Fruit fly (Drosophila melanogaster): ENCODE results near the gene CG17036.

CG17036 gene

DNA sequence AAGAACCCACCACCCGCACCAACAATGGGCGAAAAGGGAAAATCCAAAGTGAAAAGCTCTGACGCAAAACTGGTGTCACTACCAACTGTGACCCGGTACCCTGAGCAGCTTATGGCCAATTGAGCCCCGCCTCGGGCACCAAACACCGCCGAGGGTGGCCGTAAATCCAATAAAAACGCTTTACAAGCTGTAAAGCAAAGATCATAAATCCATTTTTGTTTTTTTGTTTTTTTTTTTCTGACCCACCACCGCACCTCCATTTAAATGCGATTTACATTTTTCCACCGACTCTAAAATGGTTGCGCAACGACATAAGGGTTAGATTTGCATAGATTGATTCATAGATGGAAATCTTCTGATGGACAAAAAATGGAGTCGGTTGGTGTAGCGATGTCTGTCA, 26.2 kb downstream of the CG17036 start:
- TF ChIP-seq Ets98B (GFP tag; IDR thresholded peaks at IDR 0.05) (no peak), CG32121 (GFP tag; IDR thresholded peaks at IDR 0.05) (no peak), CG8301 (tag; optimal IDR thresholded peaks at IDR 0.05) (no peak), CG13204 (GFP tag; optimal IDR thresholded peaks at IDR 0.05) (no peak), Pif1B (GFP tag; optimal IDR thresholded peaks at IDR 0.05) (no peak), CG34367 (tag; optimal IDR thresholded peaks at IDR 0.05) (no peak), CG15710 (tag; optimal IDR thresholded peaks at IDR 0.05) (no peak), CG14655 (GFP tag; optimal IDR thresholded peaks at IDR 0.05) (no peak), CG10348 (GFP tag; IDR thresholded peaks at IDR 0.05) (no peak), Snoo (tag; optimal IDR thresholded peaks at IDR 0.05) (no peak), CG8159 (tag; optimal IDR thresholded peaks at IDR 0.05) (no peak), CG12605 (GFP tag; IDR thresholded peaks at IDR 0.05) (no peak), rn (GFP tag; IDR thresholded peaks at IDR 0.05) (no peak), fd96Ca (GFP tag; IDR thresholded peaks at IDR 0.05) (no peak)

dm6 chr2L:12672296-12672695, 28.2 kb downstream of the CG17036 start:
- TF ChIP-seq Pif1B (GFP tag; optimal IDR thresholded peaks at IDR 0.05) (no peak), Snoo (tag; optimal IDR thresholded peaks at IDR 0.05) (no peak), CG14655 (GFP tag; optimal IDR thresholded peaks at IDR 0.05) (no peak), rn (GFP tag; IDR thresholded peaks at IDR 0.05) (no peak), CG8159 (tag; optimal IDR thresholded peaks at IDR 0.05) (no peak), CG10348 (GFP tag; IDR thresholded peaks at IDR 0.05) (no peak), CG13204 (GFP tag; optimal IDR thresholded peaks at IDR 0.05) (no peak), CG9948 (tag; optimal IDR thresholded peaks at IDR 0.05) (no peak)

DNA sequence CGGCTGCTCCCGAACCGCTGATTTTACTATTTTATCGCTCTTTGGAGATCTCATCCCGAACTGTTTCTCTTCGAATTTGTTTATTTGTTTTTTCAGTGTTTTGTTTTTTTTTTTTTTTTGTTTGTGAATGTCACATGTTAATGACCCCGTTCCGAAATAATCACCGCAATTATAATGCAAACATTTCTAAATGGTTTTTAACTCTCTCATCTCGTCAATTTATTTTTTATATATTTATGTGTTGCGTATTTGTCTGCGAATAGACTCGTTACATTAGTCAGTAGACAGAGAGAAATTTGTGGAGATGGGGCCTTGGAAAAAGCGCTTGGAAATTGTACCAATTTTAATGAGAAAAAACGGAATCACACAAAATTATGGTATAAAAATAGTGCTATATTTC, 30.9 kb downstream of the CG17036 start, which contains the start of gene Nepl7:
Gene Nepl7 (minus strand): TSS at position 101 of the 400 bp plus-strand sequence.
- TF ChIP-seq fd96Ca (GFP tag; IDR thresholded peaks at IDR 0.05) (no peak), CG8301 (tag; optimal IDR thresholded peaks at IDR 0.05) (no peak), CG15710 (tag; optimal IDR thresholded peaks at IDR 0.05) (no peak), CG9948 (tag; optimal IDR thresholded peaks at IDR 0.05) (no peak), CG14655 (GFP tag; optimal IDR thresholded peaks at IDR 0.05) (no peak)

DNA sequence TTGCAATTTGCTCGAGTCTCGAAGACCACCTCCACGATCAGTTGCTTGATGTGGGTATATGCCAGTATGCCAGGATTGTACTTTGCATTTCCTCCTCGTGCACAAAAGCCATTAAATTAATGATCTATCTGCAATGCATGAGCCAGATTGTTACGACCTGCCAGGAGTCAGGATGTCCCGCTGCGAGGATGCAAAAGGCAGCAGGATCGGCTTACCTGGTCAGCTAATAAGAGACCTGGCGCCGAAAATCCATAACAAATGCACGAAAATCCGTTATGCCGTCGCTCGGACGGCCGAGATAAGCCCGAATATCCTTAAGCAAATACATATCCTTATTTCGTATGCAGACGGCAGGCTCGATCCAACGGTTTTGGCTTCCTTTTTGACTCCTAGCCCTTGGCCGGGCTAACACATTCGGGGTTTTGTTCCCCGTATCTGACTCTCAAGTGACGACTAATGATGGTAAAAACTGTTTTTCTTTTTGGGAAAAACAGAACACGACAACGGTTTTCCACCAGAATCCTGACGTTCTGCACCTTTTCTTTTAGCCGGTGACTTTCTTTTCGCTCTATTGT, 34.5 kb downstream of the CG17036 start:
- TF ChIP-seq CG4496 (GFP tag; IDR thresholded peaks at IDR 0.05) (no peak), CG13204 (GFP tag; optimal IDR thresholded peaks at IDR 0.05) (no peak), EcR (GFP tag; optimal IDR thresholded peaks at IDR 0.05) (no peak), CG32121 (GFP tag; IDR thresholded peaks at IDR 0.05) (no peak), fd96Ca (GFP tag; IDR thresholded peaks at IDR 0.05) (no peak), CG8159 (tag; optimal IDR thresholded peaks at IDR 0.05) (no peak), CG9948 (tag; optimal IDR thresholded peaks at IDR 0.05) (no peak), Snoo (tag; optimal IDR thresholded peaks at IDR 0.05) (no peak), Pif1A (GFP tag; optimal IDR thresholded peaks at IDR 0.05) (no peak), Ets98B (GFP tag; IDR thresholded peaks at IDR 0.05) (no peak), D1 (tag; optimal IDR thresholded peaks at IDR 0.05) (no peak), Pif1B (GFP tag; optimal IDR thresholded peaks at IDR 0.05) (no peak), CG14655 (GFP tag; optimal IDR thresholded peaks at IDR 0.05) (no peak), CG8301 (tag; optimal IDR thresholded peaks at IDR 0.05) (no peak)

DNA sequence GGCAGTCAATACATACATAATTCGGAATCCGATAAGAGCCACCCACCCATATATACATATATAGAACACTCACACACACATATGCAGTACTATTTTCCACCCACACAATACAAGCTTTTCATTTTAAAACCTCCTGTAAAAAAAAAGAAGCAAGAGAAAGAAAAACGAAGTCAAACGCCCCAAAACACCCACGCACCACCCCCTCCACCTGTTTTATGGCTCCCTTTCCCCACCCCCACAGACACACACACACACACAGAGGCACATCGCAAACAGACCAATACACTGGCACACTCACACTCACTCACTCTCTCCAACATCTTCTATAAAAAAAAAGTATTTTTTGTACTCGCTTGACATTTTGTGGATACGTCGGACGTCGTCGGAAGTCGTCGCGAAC, 43.2 kb downstream of the CG17036 start:
- TF ChIP-seq CG34367 (tag; optimal IDR thresholded peaks at IDR 0.05) (no peak), CG9948 (tag; optimal IDR thresholded peaks at IDR 0.05) (no peak), D1 (tag; optimal IDR thresholded peaks at IDR 0.05) (no peak)

DNA sequence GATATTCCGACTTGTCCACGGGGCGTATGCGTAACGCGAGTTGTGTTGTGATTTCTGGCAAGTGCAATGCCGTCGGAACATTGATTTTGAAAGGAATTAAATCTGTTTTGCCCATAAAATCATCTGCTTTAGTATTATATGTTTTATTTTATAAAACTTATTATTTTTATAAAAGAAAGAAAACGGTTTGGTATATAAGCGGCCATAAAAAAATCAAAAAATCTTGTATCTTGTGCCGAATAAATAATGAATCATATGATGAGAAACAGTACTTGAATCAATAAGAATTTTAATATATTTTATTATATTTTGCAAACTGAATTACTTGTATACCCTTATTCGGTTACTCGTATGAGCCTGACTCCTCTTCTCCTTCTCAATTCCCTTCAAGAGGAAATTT, 43.7 kb downstream of the CG17036 start, which contains the start of gene pdm2:
Gene pdm2 (plus strand): TSS at position 301 of the 400 bp plus-strand sequence.
- TF ChIP-seq CG8301 (tag; optimal IDR thresholded peaks at IDR 0.05) (no peak), Pif1B (GFP tag; optimal IDR thresholded peaks at IDR 0.05) (no peak), CG8159 (tag; optimal IDR thresholded peaks at IDR 0.05) (no peak), D1 (tag; optimal IDR thresholded peaks at IDR 0.05) (no peak), CG15710 (tag; optimal IDR thresholded peaks at IDR 0.05) (no peak), Ets98B (GFP tag; IDR thresholded peaks at IDR 0.05) (no peak), CG9948 (tag; optimal IDR thresholded peaks at IDR 0.05) (no peak), CG4496 (GFP tag; IDR thresholded peaks at IDR 0.05) (no peak), CG34367 (tag; optimal IDR thresholded peaks at IDR 0.05) (no peak), fd96Ca (GFP tag; IDR thresholded peaks at IDR 0.05) (no peak), CG10348 (GFP tag; IDR thresholded peaks at IDR 0.05) (no peak), CG32121 (GFP tag; IDR thresholded peaks at IDR 0.05) (no peak), EcR (GFP tag; optimal IDR thresholded peaks at IDR 0.05) (no peak), gl (tag; optimal IDR thresholded peaks at IDR 0.05) (no peak), Snoo (tag; optimal IDR thresholded peaks at IDR 0.05) (no peak)

DNA sequence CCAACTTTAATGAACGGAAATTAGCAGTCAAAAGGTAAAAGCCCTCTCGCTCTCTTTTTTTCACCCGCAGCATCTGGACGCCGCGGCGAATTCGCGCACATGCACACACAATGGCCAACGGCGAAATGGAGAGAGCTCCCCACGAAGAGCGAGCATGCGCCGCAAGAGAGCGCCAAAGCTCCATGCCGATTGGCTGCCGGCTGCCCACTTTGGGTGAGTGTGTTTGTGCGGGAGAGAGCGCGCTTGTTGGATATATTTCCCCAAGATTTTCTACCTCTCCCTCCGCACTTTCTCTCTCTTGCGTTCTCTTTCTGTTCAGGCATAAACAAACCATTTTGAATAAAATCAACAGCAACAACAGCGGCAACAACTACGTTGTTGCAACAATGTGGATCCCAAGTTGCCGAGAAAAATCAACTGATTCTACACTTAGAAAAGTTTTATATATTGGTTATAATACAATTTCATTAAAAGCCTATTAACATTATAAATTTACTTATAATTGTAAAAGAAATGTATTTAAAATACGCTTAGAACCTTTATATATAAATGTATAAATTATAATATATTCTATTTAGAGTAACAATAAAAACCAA, 44.7 kb downstream of the CG17036 start:
- TF ChIP-seq CG15710 (tag; optimal IDR thresholded peaks at IDR 0.05) (no peak), CG14655 (GFP tag; optimal IDR thresholded peaks at IDR 0.05) (peak; percentile 21), Pif1A (GFP tag; optimal IDR thresholded peaks at IDR 0.05) (no peak), CG17806 (tag; optimal IDR thresholded peaks at IDR 0.05) (no peak), EcR (GFP tag; optimal IDR thresholded peaks at IDR 0.05) (no peak), D1 (tag; optimal IDR thresholded peaks at IDR 0.05) (peak; percentile 16), CG8159 (tag; optimal IDR thresholded peaks at IDR 0.05) (peak; percentile 56), gl (tag; optimal IDR thresholded peaks at IDR 0.05) (no peak)
